Fruit fly (Drosophila melanogaster): ENCODE measurements around the gene CG6761.

Gene CG6761

dm6 chr3L:9726707-9727106, 23.3 kb upstream of the CG6761 start, which contains the start of gene Naa60 (continued):
- TF ChIP-seq CG14710 (tag; optimal IDR thresholded peaks at IDR 0.05) (peak; percentile 33), phol (tag; optimal IDR thresholded peaks at IDR 0.05) (peak; percentile 25), slbo (GFP tag; IDR thresholded peaks at IDR 0.05) (no peak; the same call in 1 of the 2 replicates), Hr3 (GFP tag; optimal IDR thresholded peaks at IDR 0.05) (no peak), bcd (GFP tag; optimal IDR thresholded peaks at IDR 0.05) (no peak), fd3F (GFP tag; optimal IDR thresholded peaks at IDR 0.05) (no peak), CG18262 (tag; optimal IDR thresholded peaks at IDR 0.05) (no peak), CG17612 (GFP tag; IDR thresholded peaks at IDR 0.05) (no peak), h (optimal IDR thresholded peaks at IDR 0.05) (no peak), Ravus (GFP tag; IDR thresholded peaks at IDR 0.05) (no peak), CG32767 (GFP tag; IDR thresholded peaks at IDR 0.05) (no peak), ken (GFP tag; IDR thresholded peaks at IDR 0.05) (no peak), nerfin-2 (GFP tag; IDR thresholded peaks at IDR 0.05; ENCODE audit: partially characterized antibody) (peak; percentile 67; the same call in 1 of the 2 replicates), ham (GFP tag; IDR thresholded peaks at IDR 0.05) (no peak), D19A (tag; optimal IDR thresholded peaks at IDR 0.05) (no peak), Opbp (GFP tag; IDR thresholded peaks at IDR 0.05; ENCODE audit: partially characterized antibody) (peak; percentile 90), CG18619 (GFP tag; optimal IDR thresholded peaks at IDR 0.05) (no peak), CG10543 (GFP tag; optimal IDR thresholded peaks at IDR 0.05) (no peak), CG10959 (GFP tag; IDR thresholded peaks at IDR 0.05) (no peak), CG4282 (GFP tag; optimal IDR thresholded peaks at IDR 0.05) (no peak), ap (GFP tag; IDR thresholded peaks at IDR 0.05) (no peak), Neu2 (GFP tag; optimal IDR thresholded peaks at IDR 0.05; ENCODE audit: borderline replicate concordance) (no peak), ato (GFP tag; IDR thresholded peaks at IDR 0.05; ENCODE audit: partially characterized antibody) (peak; percentile 59; the same call in 1 of the 2 replicates), bsh (GFP tag; optimal IDR thresholded peaks at IDR 0.05) (no peak), CG17186 (GFP tag; optimal IDR thresholded peaks at IDR 0.05) (no peak), Hmx (GFP tag; optimal IDR thresholded peaks at IDR 0.05) (no peak), CG9609 (GFP tag; optimal IDR thresholded peaks at IDR 0.05) (no peak), Atf-2 (GFP tag; optimal IDR thresholded peaks at IDR 0.05) (no peak), pum (GFP tag; optimal IDR thresholded peaks at IDR 0.05) (no peak), Tbp (GFP tag; optimal IDR thresholded peaks at IDR 0.05) (no peak), sd (tag; optimal IDR thresholded peaks at IDR 0.05) (no peak), tgo (GFP tag; IDR thresholded peaks at IDR 0.05) (no peak)

- peak; percentile 77 for TF ChIP-seq vvl (GFP tag; IDR thresholded peaks at IDR 0.05)
- no peak for TF ChIP-seq chm (GFP tag; IDR thresholded peaks at IDR 0.05)
- no peak for TF ChIP-seq sqz (GFP tag; optimal IDR thresholded peaks at IDR 0.05)
- TF ChIP-seq CG6254 (GFP tag; optimal IDR thresholded peaks at IDR 0.05) = no peak
- peak; percentile 61 for TF ChIP-seq CG7786 (GFP tag; optimal IDR thresholded peaks at IDR 0.05)
- no peak for TF ChIP-seq odd (GFP tag; optimal IDR thresholded peaks at IDR 0.05)
- TF ChIP-seq Med (GFP tag) = peak; percentile 93
- no peak for TF ChIP-seq CG12769 (tag; optimal IDR thresholded peaks at IDR 0.05)
- peak; percentile 12; the same call in 1 of the 2 replicates for TF ChIP-seq Bgb (GFP tag; IDR thresholded peaks at IDR 0.05; ENCODE audit: partially characterized antibody)
- no peak for TF ChIP-seq eyg (GFP tag; optimal IDR thresholded peaks at IDR 0.05)
- TF ChIP-seq danr (GFP tag; IDR thresholded peaks at IDR 0.05) = peak; percentile 44; the same call in 1 of the 2 replicates
- TF ChIP-seq CG10274 (GFP tag; optimal IDR thresholded peaks at IDR 0.05) = no peak
- no peak for TF ChIP-seq lab (GFP tag; optimal IDR thresholded peaks at IDR 0.05)
- TF ChIP-seq cg (GFP tag; optimal IDR thresholded peaks at IDR 0.05) = no peak
- TF ChIP-seq Xbp1 (GFP tag; optimal IDR thresholded peaks at IDR 0.05) = peak; percentile 82
- peak; percentile 39 for TF ChIP-seq CG13775 (GFP tag; optimal IDR thresholded peaks at IDR 0.05)
- TF ChIP-seq NC2α (GFP tag; optimal IDR thresholded peaks at IDR 0.05) = no peak
- TF ChIP-seq CTCF (GFP tag; optimal IDR thresholded peaks at IDR 0.05) = no peak
- TF ChIP-seq inv (GFP tag; IDR thresholded peaks at IDR 0.05; ENCODE audit: partially characterized antibody) = peak; percentile 40; the same call in 1 of the 2 replicates
- TF ChIP-seq Dek (tag; optimal IDR thresholded peaks at IDR 0.05) = peak; percentile 31
- TF ChIP-seq abd-A (tag; optimal IDR thresholded peaks at IDR 0.05) = no peak
Measured at dm6 chr3L:9723108-9723507, 19.7 kb upstream of the CG6761 start, which contains the start of the genes nbs and defl. nbs (minus strand) TSS chr3L:9723194. defl (plus strand) TSS chr3L:9723423.
